Worm (Caenorhabditis elegans): ENCODE results near the gene C06E4.1.
A peak's percentile ranks its signal among the peaks of the same experiment; 100 is the strongest.

The C06E4.1 gene

ce11 chrIV:7282957-7283356, at the start of gene C06E4.1:
TSS of gene C06E4.1 (plus strand) at chrIV:7283257.
- TF ChIP-seq ceh-40 (GFP tag; IDR thresholded peaks at IDR 0.05) = no peak
- no peak for TF ChIP-seq repo-1 (tag; optimal IDR thresholded peaks at IDR 0.05)
- no peak for TF ChIP-seq somi-1 (GFP tag; optimal IDR thresholded peaks at IDR 0.05)
- no peak for TF ChIP-seq K11D2.4 (GFP tag; IDR thresholded peaks at IDR 0.05)
- no peak for TF ChIP-seq B0019.2 (GFP tag; conservative IDR thresholded peaks at IDR 0.05)
- TF ChIP-seq hsf-1 (GFP tag; IDR thresholded peaks at IDR 0.05) = no peak
- no peak for TF ChIP-seq efl-1 (GFP tag; optimal IDR thresholded peaks at IDR 0.05)
- TF ChIP-seq ZK185.1 (tag; optimal IDR thresholded peaks at IDR 0.05; ENCODE audit: poor library complexity, severe bottlenecking) = no peak
- TF ChIP-seq aptf-3 (GFP tag; IDR thresholded peaks at IDR 0.05) = no peak
- no peak for TF ChIP-seq ama-1 (optimal IDR thresholded peaks at IDR 0.05)
- no peak for TF ChIP-seq ama-1 (GFP tag; optimal IDR thresholded peaks at IDR 0.05)
- no peak for TF ChIP-seq egrh-3 (GFP tag; IDR thresholded peaks at IDR 0.05)
- no peak for TF ChIP-seq nfyb-1 (GFP tag; IDR thresholded peaks at IDR 0.05)

- TF ChIP-seq K11D2.4 (GFP tag; IDR thresholded peaks at IDR 0.05) = 0 out of 2 replicates have a peak, but pooled peaks have one; percentile 30
- no peak for TF ChIP-seq egrh-3 (GFP tag; IDR thresholded peaks at IDR 0.05)
These were observed 49.5 kb upstream of the C06E4.1 start for ce11 chrIV:7233566-7234014.

- TF ChIP-seq dox-1 (GFP tag; IDR thresholded peaks at IDR 0.05) (no peak), ekl-4 (GFP tag; IDR thresholded peaks at IDR 0.05) (no peak)
These were observed 48.4 kb upstream of the C06E4.1 start for ce11 chrIV:7234623-7235022.

- no peak for TF ChIP-seq akir-1 (GFP tag; optimal IDR thresholded peaks at IDR 0.05)
- TF ChIP-seq snpc-4 (GFP tag; optimal IDR thresholded peaks at IDR 0.05) = no peak
- peak in 1 of 4 experiments; percentile 21 for TF ChIP-seq snpc-4 (tag; optimal IDR thresholded peaks at IDR 0.05)
- peak; percentile 59; the same call in 1 of the 2 replicates for TF ChIP-seq B0336.3 (GFP tag; IDR thresholded peaks at IDR 0.05)
- TF ChIP-seq nhr-80 (tag; optimal IDR thresholded peaks at IDR 0.05) = peak; percentile 88
- TF ChIP-seq somi-1 (GFP tag; optimal IDR thresholded peaks at IDR 0.05) = peak; percentile 6
- TF ChIP-seq Y53F4B.3 (GFP tag; IDR thresholded peaks at IDR 0.05) = no peak
- peak; percentile 25 for TF ChIP-seq K12H6.12 (tag; optimal IDR thresholded peaks at IDR 0.05)
- TF ChIP-seq lir-1 (GFP tag; conservative IDR thresholded peaks at IDR 0.05) = 0 out of 2 replicates have a peak, but pooled peaks have one; percentile 32
- TF ChIP-seq fkh-3 (tag; optimal IDR thresholded peaks at IDR 0.05) = no peak
- TF ChIP-seq Y95B8A.8 (GFP tag; IDR thresholded peaks at IDR 0.05) = no peak
- TF ChIP-seq let-607 (tag; optimal IDR thresholded peaks at IDR 0.05) = no peak
- peak; percentile 26; the same call in 1 of the 2 replicates for TF ChIP-seq rcor-1 (GFP tag; IDR thresholded peaks at IDR 0.05)
- peak; percentile 31 for TF ChIP-seq lin-54 (GFP tag; optimal IDR thresholded peaks at IDR 0.05)
- peak; percentile 89 for TF ChIP-seq zfh-2 (GFP tag; conservative IDR thresholded peaks at IDR 0.05)
- peak in 1 of 2 experiments; percentile 8 for TF ChIP-seq rec-8 (tag; optimal IDR thresholded peaks at IDR 0.05)
- no peak for TF ChIP-seq cebp-1 (GFP tag; IDR thresholded peaks at IDR 0.05)
- TF ChIP-seq cebp-1 (tag; optimal IDR thresholded peaks at IDR 0.05) = peak; percentile 57
- TF ChIP-seq lin-40 (tag; optimal IDR thresholded peaks at IDR 0.05) = peak; percentile 28
- no peak for TF ChIP-seq rpc-1 (optimal IDR thresholded peaks at IDR 0.05)
- TF ChIP-seq rpc-1 (tag; optimal IDR thresholded peaks at IDR 0.05) = no peak
- no peak for TF ChIP-seq F39B2.1 (GFP tag; IDR thresholded peaks at IDR 0.05)
- TF ChIP-seq nhr-120 (GFP tag; IDR thresholded peaks at IDR 0.05) = no peak
- peak; percentile 62 for TF ChIP-seq mcd-1 (GFP tag; IDR thresholded peaks at IDR 0.05)
- TF ChIP-seq hmg-1.2 (GFP tag; IDR thresholded peaks at IDR 0.05) = peak; percentile 82
- TF ChIP-seq dox-1 (GFP tag; IDR thresholded peaks at IDR 0.05) = peak; percentile 78
- TF ChIP-seq hmg-20 (GFP tag; IDR thresholded peaks at IDR 0.05) = peak; percentile 47; the same call in 1 of the 2 replicates
- TF ChIP-seq repo-1 (tag; optimal IDR thresholded peaks at IDR 0.05) = peak; percentile 9
- peak; percentile 11 for TF ChIP-seq ztf-18 (tag; optimal IDR thresholded peaks at IDR 0.05)
- TF ChIP-seq K11D2.4 (GFP tag; IDR thresholded peaks at IDR 0.05) = 0 out of 2 replicates have a peak, but pooled peaks have one; percentile 50
- TF ChIP-seq pbrm-1 (GFP tag; IDR thresholded peaks at IDR 0.05) = 0 out of 2 replicates have a peak, but pooled peaks have one; percentile 20
- peak; percentile 52 for TF ChIP-seq attf-5 (GFP tag; optimal IDR thresholded peaks at IDR 0.05)
These were observed 47.6 kb upstream of the C06E4.1 start for ce11 chrIV:7235382-7235917.
